Fruit fly (Drosophila melanogaster) S2 (cell line): ENCODE results near the gene GramD1B.

Experiments used
- CG8478 ChIP-seq: fragments of >200 bp; optimal IDR thresholded peaks from 2 replicates; lab custom pipeline; 2018
- CTCF ChIP-seq, 2 experiments: fragments of >200 bp; optimal IDR thresholded peaks; 2 replicates each; lab custom pipeline; 2018

DNA sequence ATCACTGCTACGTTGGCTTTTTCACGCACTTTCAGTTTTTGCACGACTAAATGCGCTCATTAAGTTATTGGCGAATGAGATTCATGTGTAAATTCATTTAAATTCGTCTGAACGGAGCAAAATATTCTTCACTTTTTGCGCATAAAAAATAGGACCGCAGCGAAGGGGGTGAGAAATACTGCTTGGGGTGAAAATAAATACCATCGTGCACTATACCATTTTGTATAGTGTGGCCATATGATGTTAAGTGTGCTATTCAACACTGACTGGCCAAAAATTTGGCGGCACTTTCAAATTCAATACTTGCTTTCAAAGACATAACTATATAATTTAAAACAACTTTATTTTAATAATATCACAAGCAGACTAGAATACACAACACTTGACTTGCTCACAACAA, at the start of gene GramD1B:
- TF ChIP-seq CTCF (optimal IDR thresholded peaks at IDR 0.05; lab: Kevin White, UChicago), result peak in 1 of 2 experiments; percentile 7
- no peak for TF ChIP-seq CG8478 (lab: Kevin White, UChicago)
